Worm (Caenorhabditis elegans) whole organism, L4 larva: ENCODE data around the gene rfc-2.

Experiments used
- F44E2.7 ChIP-seq: fragments of 200-800 bp; sonication (Bioruptor generic); IDR thresholded peaks from 2 replicates; pipeline ENCODE4 v2.1.2; 2022; ENCODE audit warnings: missing genetic modification characterization, missing compliant biosample characterization
- R02D3.7 ChIP-seq: fragments of 150-350 bp; sonication (generic microtip); optimal IDR thresholded peaks from 3 replicates; lab custom pipeline; 2014; ENCODE audit warnings: missing biosample characterization, missing genetic modification characterization
- T26A8.4 ChIP-seq: fragments of 200-800 bp; sonication (Bioruptor generic); IDR thresholded peaks from 2 replicates; pipeline ENCODE4 v1.3.6; 2022; ENCODE audit warnings: missing genetic modification characterization, missing compliant biosample characterization
- Y75B8A.6 ChIP-seq: fragments of 200-800 bp; sonication (Bioruptor generic); IDR thresholded peaks from 2 replicates; pipeline ENCODE4 v1.3.6; 2022; ENCODE audit warnings: missing genetic modification reagents, missing genetic modification characterization, missing compliant biosample characterization
- ZK546.5 ChIP-seq, 2 experiments: sonication (generic microtip); optimal IDR thresholded peaks; 2 replicates each; lab custom pipeline; 2017; ENCODE audit warnings: missing biosample characterization in 2 of 2, missing genetic modification characterization in 2 of 2
- aha-1 ChIP-seq: fragments of 150-350 bp; peaks from one replicate; lab custom pipeline; 2014; ENCODE audit warnings: missing biosample characterization, missing genetic modification characterization
- ama-1 ChIP-seq: fragments of 150-350 bp; optimal IDR thresholded peaks from 2 replicates; lab custom pipeline; 2014; ENCODE audit warnings: inconsistent platforms, mixed read lengths
- ctbp-1 ChIP-seq: fragments of 200-800 bp; sonication (Bioruptor generic); IDR thresholded peaks from 2 replicates; pipeline ENCODE4 v1.3.6; 2022; ENCODE audit warnings: missing genetic modification reagents, missing genetic modification characterization, missing compliant biosample characterization
- daf-12 ChIP-seq: fragments of 150-350 bp; optimal IDR thresholded peaks from 2 replicates; lab custom pipeline; 2014; ENCODE audit warnings: missing biosample characterization, missing genetic modification reagents, missing genetic modification characterization
- daf-16 ChIP-seq, 3 experiments: sonication (generic microtip); optimal IDR thresholded peaks; 2 replicates each; lab custom pipeline; 2016 to 2017; ENCODE audit warnings: missing genetic modification characterization in 3 of 3, missing genetic modification reagents in 3 of 3, mild to moderate bottlenecking in 2 of 3, missing compliant biosample characterization in 2 of 3, missing biosample characterization in 1 of 3, moderate library complexity in 1 of 3
- daf-19 ChIP-seq: fragments of 200-800 bp; sonication (Bioruptor generic); conservative IDR thresholded peaks from 2 replicates; pipeline ENCODE4 v1.3.6; 2022; ENCODE audit warnings: missing genetic modification characterization, missing compliant biosample characterization
- dmd-6 ChIP-seq: fragments of 200-800 bp; sonication (Bioruptor generic); IDR thresholded peaks from 2 replicates; pipeline ENCODE4 v1.3.6; 2022; ENCODE audit warnings: missing genetic modification reagents, missing genetic modification characterization, missing compliant biosample characterization
- dmd-9 ChIP-seq: fragments of 200-800 bp; sonication (Bioruptor generic); IDR thresholded peaks from 2 replicates; pipeline ENCODE4 v1.3.6; 2022; ENCODE audit warnings: missing genetic modification reagents, missing genetic modification characterization, missing compliant biosample characterization
- dpl-1 ChIP-seq: fragments of 150-350 bp; optimal IDR thresholded peaks from 2 replicates; lab custom pipeline; 2014; ENCODE audit warnings: missing biosample characterization, missing genetic modification reagents, missing genetic modification characterization
- duxl-1 ChIP-seq: sonication (generic microtip); optimal IDR thresholded peaks from 2 replicates; lab custom pipeline; 2016; ENCODE audit warnings: mild to moderate bottlenecking, missing genetic modification characterization, moderate library complexity, missing compliant biosample characterization; ENCODE audit not compliant: poor library complexity
- egl-27 ChIP-seq: sonication (generic microtip); optimal IDR thresholded peaks from 3 replicates; lab custom pipeline; 2017; ENCODE audit warnings: missing biosample characterization, missing genetic modification reagents, missing genetic modification characterization
- egl-43 ChIP-seq: fragments of 200-800 bp; sonication (Bioruptor generic); IDR thresholded peaks from 2 replicates; pipeline ENCODE4 v1.3.6; 2022; ENCODE audit warnings: missing genetic modification reagents, missing genetic modification characterization, missing compliant biosample characterization
- fkh-10 ChIP-seq: fragments of 150-350 bp; optimal IDR thresholded peaks from 2 replicates; lab custom pipeline; 2014; ENCODE audit warnings: missing biosample characterization, missing genetic modification reagents, missing genetic modification characterization
- hif-1 ChIP-seq, 2 experiments: sonication (generic microtip); optimal IDR thresholded peaks; 2 replicates each; lab custom pipeline; 2016 to 2017; ENCODE audit warnings: missing compliant biosample characterization in 2 of 2, missing genetic modification characterization in 2 of 2, missing genetic modification reagents in 2 of 2, missing genotype in 2 of 2, mild to moderate bottlenecking in 1 of 2
- hlh-30 ChIP-seq: sonication (generic microtip); optimal IDR thresholded peaks from 2 replicates; lab custom pipeline; 2017; ENCODE audit warnings: antibody characterized with exemption, mild to moderate bottlenecking, missing genetic modification characterization, missing compliant biosample characterization; ENCODE audit not compliant: insufficient read depth
- lin-38 ChIP-seq: fragments of 200-800 bp; sonication (Bioruptor generic); IDR thresholded peaks from 2 replicates; pipeline ENCODE4 v1.3.6; 2022; ENCODE audit warnings: missing genetic modification reagents, missing genetic modification characterization, missing compliant biosample characterization
- lsy-2 ChIP-seq, 2 experiments: fragments of 150-350 bp in 1 of 2; sonication (generic microtip) in 1 of 2; optimal IDR thresholded peaks; 2 replicates each; lab custom pipeline; 2014 to 2017; ENCODE audit warnings: missing biosample characterization in 2 of 2, missing genetic modification characterization in 2 of 2
- mdl-1 ChIP-seq, 2 experiments: fragments of 150-350 bp in 1 of 2; sonication (generic microtip) in 1 of 2; optimal IDR thresholded peaks; 2 replicates each; lab custom pipeline; 2014 to 2017; ENCODE audit warnings: missing biosample characterization in 2 of 2, missing genetic modification characterization in 2 of 2
- mep-1 ChIP-seq: fragments of 150-350 bp; sonication (generic microtip); optimal IDR thresholded peaks from 3 replicates; lab custom pipeline; 2014; ENCODE audit warnings: missing biosample characterization, missing genetic modification characterization
- mes-2 ChIP-seq: sonication (generic microtip); optimal IDR thresholded peaks from 2 replicates; lab custom pipeline; 2016; ENCODE audit warnings: missing genotype, mild to moderate bottlenecking, missing genetic modification characterization, missing compliant biosample characterization; ENCODE audit not compliant: poor library complexity, severe bottlenecking
- mxl-2 ChIP-seq: fragments of 200-800 bp; sonication (Bioruptor generic); conservative IDR thresholded peaks from 2 replicates; pipeline ENCODE4 v1.3.6; 2022; ENCODE audit warnings: missing genetic modification reagents, missing genetic modification characterization, missing compliant biosample characterization
- mxl-3 ChIP-seq: fragments of 200-800 bp; sonication (Bioruptor generic); optimal IDR thresholded peaks from 2 replicates; lab custom pipeline; 2018; ENCODE audit warnings: mild to moderate bottlenecking, missing genetic modification characterization, missing compliant biosample characterization
- nhr-102 ChIP-seq: sonication (generic microtip); optimal IDR thresholded peaks from 2 replicates; lab custom pipeline; 2016; ENCODE audit warnings: mild to moderate bottlenecking, missing genetic modification characterization, moderate library complexity, missing compliant biosample characterization
- nhr-11 ChIP-seq: fragments of 150-350 bp; optimal IDR thresholded peaks from 2 replicates; lab custom pipeline; 2014; ENCODE audit warnings: missing biosample characterization, missing genetic modification characterization
- nhr-111 ChIP-seq: fragments of 200-800 bp; sonication (Bioruptor generic); optimal IDR thresholded peaks from 2 replicates; lab custom pipeline; 2018; ENCODE audit warnings: mild to moderate bottlenecking, missing genetic modification characterization, missing compliant biosample characterization
- nhr-77 ChIP-seq: fragments of 150-350 bp; optimal IDR thresholded peaks from 2 replicates; lab custom pipeline; 2014; ENCODE audit warnings: missing biosample characterization, missing genetic modification characterization
- pha-4 ChIP-seq, 2 experiments: fragments of 150-350 bp in 1 of 2; fragments of 200-800 bp in 1 of 2; sonication (Bioruptor generic) in 1 of 2; IDR thresholded peaks in 1 of 2; optimal IDR thresholded peaks in 1 of 2; 2 replicates each; pipeline versions ENCODE4 v1.3.6 to Lab custom; 2014 to 2022; ENCODE audit warnings: missing genetic modification characterization in 2 of 2, missing genetic modification reagents in 2 of 2, missing biosample characterization in 1 of 2, missing compliant biosample characterization in 1 of 2
- pqm-1 ChIP-seq: sonication (generic microtip); optimal IDR thresholded peaks from 2 replicates; lab custom pipeline; 2017; ENCODE audit warnings: missing biosample characterization, missing genetic modification characterization
- saeg-2 ChIP-seq: fragments of 200-800 bp; sonication (Bioruptor generic); IDR thresholded peaks from 2 replicates; pipeline ENCODE4 v1.3.6; 2022; ENCODE audit warnings: missing genetic modification reagents, missing genetic modification characterization, missing compliant biosample characterization
- set-16 ChIP-seq: fragments of 200-800 bp; sonication (Bioruptor generic); IDR thresholded peaks from 2 replicates; pipeline ENCODE4 v1.3.6; 2022; ENCODE audit warnings: missing genetic modification reagents, missing genetic modification characterization, missing compliant biosample characterization
- spr-3 ChIP-seq: fragments of 200-800 bp; sonication (Bioruptor generic); optimal IDR thresholded peaks from 2 replicates; lab custom pipeline; 2018; ENCODE audit warnings: mild to moderate bottlenecking, missing genetic modification characterization, missing compliant biosample characterization
- tra-1 ChIP-seq: fragments of 200-800 bp; sonication (Bioruptor generic); IDR thresholded peaks from 2 replicates; pipeline ENCODE4 v1.3.6; 2022; ENCODE audit warnings: missing genetic modification reagents, missing genetic modification characterization, missing compliant biosample characterization
- unc-130 ChIP-seq: sonication (generic microtip); optimal IDR thresholded peaks from 2 replicates; lab custom pipeline; 2016; ENCODE audit warnings: missing genetic modification reagents, missing genetic modification characterization, missing compliant biosample characterization
- zfp-2 ChIP-seq: sonication (generic microtip); optimal IDR thresholded peaks from 2 replicates; lab custom pipeline; 2016; ENCODE audit warnings: mild to moderate bottlenecking, missing genetic modification characterization, missing compliant biosample characterization
- zip-2 ChIP-seq: fragments of 150-350 bp; optimal IDR thresholded peaks from 2 replicates; lab custom pipeline; 2014; ENCODE audit warnings: missing biosample characterization, missing genetic modification characterization
- ztf-11 ChIP-seq: fragments of 150-350 bp; optimal IDR thresholded peaks from 2 replicates; lab custom pipeline; 2014; ENCODE audit warnings: missing biosample characterization, missing genetic modification characterization

Gene rfc-2

DNA sequence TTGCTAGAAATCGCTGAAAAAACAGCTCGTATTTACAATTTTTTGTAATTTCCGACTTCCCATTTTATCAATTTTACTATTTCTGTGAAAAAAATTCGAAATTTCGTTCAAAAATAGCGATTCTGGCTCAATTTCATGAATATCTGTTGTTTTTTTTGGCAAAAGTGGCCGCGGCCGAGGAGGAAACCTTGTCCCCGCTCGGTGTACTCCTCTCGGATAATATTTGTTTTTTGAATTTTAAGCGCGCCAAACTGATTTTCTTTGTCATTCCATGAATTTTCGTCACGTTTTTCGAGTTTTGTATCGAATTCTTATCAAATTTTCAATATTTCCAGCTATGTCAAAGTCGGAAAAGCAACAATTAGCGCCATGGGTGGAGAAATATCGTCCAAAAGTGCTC lies at the start of gene rfc-2:
Gene rfc-2, plus strand, starts transcription at position 334 of the 400 bp plus-strand sequence.
- no peak for TF ChIP-seq mdl-1 (tag; optimal IDR thresholded peaks at IDR 0.05; lab: Kevin White, UChicago)
- TF ChIP-seq lin-38: peak; percentile 47; the same call in 1 of the 2 replicates
- peak; percentile 94 for TF ChIP-seq aha-1 (tag; lab: Kevin White, UChicago)
- TF ChIP-seq unc-130 (GFP tag; lab: Kevin White, UChicago): peak; percentile 35
- TF ChIP-seq tra-1 (GFP tag; lab: Robert Waterston, UW): no peak
- no peak for TF ChIP-seq pqm-1 (tag; lab: Kevin White, UChicago)
- no peak for TF ChIP-seq spr-3 (GFP tag; lab: Kevin White, UChicago)
- TF ChIP-seq ZK546.5 (tag; optimal IDR thresholded peaks at IDR 0.05; lab: Kevin White, UChicago): no peak
- TF ChIP-seq daf-16 (GFP tag; optimal IDR thresholded peaks at IDR 0.05; lab: Kevin White, UChicago): no peak
- no peak for TF ChIP-seq daf-16 (tag; optimal IDR thresholded peaks at IDR 0.05; lab: Kevin White, UChicago)
- TF ChIP-seq T26A8.4 (GFP tag; lab: Robert Waterston, UW): no peak
- peak; percentile 12 for TF ChIP-seq hlh-30 (tag; lab: Kevin White, UChicago)
- TF ChIP-seq F44E2.7 (GFP tag; lab: Robert Waterston, UW): no peak
- no peak for TF ChIP-seq R02D3.7 (tag; lab: Kevin White, UChicago)
- TF ChIP-seq ctbp-1: no peak
- peak; percentile 27 for TF ChIP-seq mep-1 (tag; lab: Kevin White, UChicago)
- no peak for TF ChIP-seq mxl-3 (GFP tag; lab: Kevin White, UChicago)
- TF ChIP-seq nhr-77 (tag; lab: Kevin White, UChicago): no peak
- no peak for TF ChIP-seq ztf-11 (tag; lab: Kevin White, UChicago)
- no peak for TF ChIP-seq daf-19 (GFP tag; lab: Robert Waterston, UW)
- TF ChIP-seq egl-27: no peak
- TF ChIP-seq lsy-2 (tag; optimal IDR thresholded peaks at IDR 0.05; lab: Kevin White, UChicago): peak in 1 of 2 experiments; percentile 42
- TF ChIP-seq saeg-2: no peak
- TF ChIP-seq ama-1 (lab: Kevin White, UChicago): no peak
- TF ChIP-seq Y75B8A.6 (GFP tag; lab: Robert Waterston, UW): no peak
- no peak for TF ChIP-seq zfp-2 (tag; lab: Kevin White, UChicago)
- TF ChIP-seq dmd-9 (GFP tag; lab: Robert Waterston, UW): no peak
- TF ChIP-seq dpl-1 (GFP tag; lab: Kevin White, UChicago): peak; percentile 63
- TF ChIP-seq zip-2 (tag; lab: Kevin White, UChicago): no peak
- peak in 1 of 2 experiments; percentile 67 for TF ChIP-seq hif-1 (tag; optimal IDR thresholded peaks at IDR 0.05; lab: Kevin White, UChicago)
- TF ChIP-seq egl-43 (GFP tag; lab: Robert Waterston, UW): no peak
- TF ChIP-seq mes-2: peak; percentile 95
- peak; percentile 18; the same call in 1 of the 2 replicates for TF ChIP-seq dmd-6 (GFP tag; lab: Robert Waterston, UW)
- no peak for TF ChIP-seq pha-4 (GFP tag; IDR thresholded peaks at IDR 0.05; lab: Robert Waterston, UW)
- TF ChIP-seq pha-4 (tag; optimal IDR thresholded peaks at IDR 0.05; lab: Kevin White, UChicago): no peak
- TF ChIP-seq nhr-102 (tag; lab: Kevin White, UChicago): no peak
- no peak for TF ChIP-seq mxl-2
- no peak for TF ChIP-seq nhr-11 (tag; lab: Kevin White, UChicago)

DNA sequence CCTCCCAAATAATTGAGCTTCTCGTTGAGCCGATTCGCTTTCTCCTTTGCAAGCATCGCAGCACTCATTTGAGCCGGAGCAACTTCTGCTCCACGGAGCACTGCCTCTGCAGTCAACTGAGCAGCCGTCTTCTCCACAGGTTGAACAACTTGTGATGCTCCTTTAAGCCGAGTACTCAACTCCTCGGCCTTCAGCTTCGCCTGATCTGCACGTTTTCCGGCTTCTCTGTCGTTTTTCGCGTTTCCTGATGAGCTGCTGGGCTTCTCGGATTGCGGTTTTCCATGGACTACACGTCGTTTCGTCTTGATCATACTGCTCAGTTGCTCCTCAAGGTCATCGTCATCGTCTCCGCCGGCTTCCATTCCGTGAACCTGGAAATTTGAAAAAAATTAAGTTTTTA lies 48.1 kb upstream of the rfc-2 start:
- TF ChIP-seq duxl-1 (no peak), set-16 (GFP tag; lab: Robert Waterston, UW) (peak; percentile 56; the same call in 1 of the 2 replicates), aha-1 (tag; lab: Kevin White, UChicago) (peak; percentile 93), daf-16 (GFP tag; optimal IDR thresholded peaks at IDR 0.05; lab: Kevin White, UChicago) (no peak), daf-16 (tag; optimal IDR thresholded peaks at IDR 0.05; lab: Kevin White, UChicago) (no peak), fkh-10 (no peak), nhr-111 (no peak), daf-12 (tag; lab: Kevin White, UChicago) (no peak)
